Worm (Caenorhabditis elegans) whole organism, L4 larva: Measurements from ENCODE around the gene far-6.

Source experiments
- R02D3.7 ChIP-seq: fragments of 150-350 bp; sonication (generic microtip); optimal IDR thresholded peaks from 3 replicates; lab custom pipeline; 2014; ENCODE audit warnings: missing biosample characterization, missing genetic modification characterization
- Y5F2A.4 ChIP-seq: fragments of 200-800 bp; sonication (Bioruptor generic); optimal IDR thresholded peaks from 2 replicates; lab custom pipeline; 2018; ENCODE audit warnings: mild to moderate bottlenecking, missing genetic modification characterization, missing compliant biosample characterization
- dmd-9 ChIP-seq: fragments of 200-800 bp; sonication (Bioruptor generic); IDR thresholded peaks from 2 replicates; pipeline ENCODE4 v1.3.6; 2022; ENCODE audit warnings: missing genetic modification reagents, missing genetic modification characterization, missing compliant biosample characterization
- dve-1 ChIP-seq: sonication (generic microtip); optimal IDR thresholded peaks from 2 replicates; lab custom pipeline; 2017; ENCODE audit warnings: antibody characterized with exemption, mild to moderate bottlenecking, missing genetic modification characterization, missing compliant biosample characterization; ENCODE audit not compliant: insufficient read depth
- lin-38 ChIP-seq: fragments of 200-800 bp; sonication (Bioruptor generic); IDR thresholded peaks from 2 replicates; pipeline ENCODE4 v1.3.6; 2022; ENCODE audit warnings: missing genetic modification reagents, missing genetic modification characterization, missing compliant biosample characterization
- lsy-2 ChIP-seq, 2 experiments: fragments of 150-350 bp in 1 of 2; sonication (generic microtip) in 1 of 2; optimal IDR thresholded peaks; 2 replicates each; lab custom pipeline; 2014 to 2017; ENCODE audit warnings: missing biosample characterization in 2 of 2, missing genetic modification characterization in 2 of 2
- nhr-237 ChIP-seq: sonication (generic microtip); optimal IDR thresholded peaks from 2 replicates; lab custom pipeline; 2017; ENCODE audit warnings: missing biosample characterization, missing genetic modification characterization
- pha-4 ChIP-seq, 2 experiments: fragments of 150-350 bp in 1 of 2; fragments of 200-800 bp in 1 of 2; sonication (Bioruptor generic) in 1 of 2; IDR thresholded peaks in 1 of 2; optimal IDR thresholded peaks in 1 of 2; 2 replicates each; pipeline versions ENCODE4 v1.3.6 to Lab custom; 2014 to 2022; ENCODE audit warnings: missing genetic modification characterization in 2 of 2, missing genetic modification reagents in 2 of 2, missing biosample characterization in 1 of 2, missing compliant biosample characterization in 1 of 2
- ztf-7 ChIP-seq: fragments of 150-350 bp; optimal IDR thresholded peaks from 2 replicates; lab custom pipeline; 2014; ENCODE audit warnings: missing biosample characterization, missing genetic modification characterization

- no peak for TF ChIP-seq dmd-9 (GFP tag; lab: Robert Waterston, UW)
- no peak for TF ChIP-seq lsy-2 (tag; optimal IDR thresholded peaks at IDR 0.05; lab: Kevin White, UChicago)
- TF ChIP-seq R02D3.7 (tag; lab: Kevin White, UChicago) = no peak
- no peak for TF ChIP-seq dve-1 (tag; lab: Kevin White, UChicago)
- no peak for TF ChIP-seq Y5F2A.4 (GFP tag; lab: Kevin White, UChicago)
- no peak for TF ChIP-seq lin-38
- no peak for TF ChIP-seq pha-4 (GFP tag; IDR thresholded peaks at IDR 0.05; lab: Robert Waterston, UW)
- TF ChIP-seq pha-4 (tag; optimal IDR thresholded peaks at IDR 0.05; lab: Kevin White, UChicago) = no peak
- no peak for TF ChIP-seq ztf-7
- no peak for TF ChIP-seq nhr-237 (tag; lab: Kevin White, UChicago)
Observed at ce11 chrIV:13328059-13328458, at the start of gene far-6.
